Worm (Caenorhabditis elegans) whole organism, early embryonic: Measurements from ENCODE around the gene idhb-1.

Experiments used
- aly-1 ChIP-seq: sonication (generic microtip); optimal IDR thresholded peaks from 2 replicates; lab custom pipeline; 2016; ENCODE audit warnings: missing genetic modification characterization, missing compliant biosample characterization
- ama-1 ChIP-seq: fragments of 150-350 bp; optimal IDR thresholded peaks from 2 replicates; lab custom pipeline; 2014
- ets-7 ChIP-seq: sonication (generic microtip); optimal IDR thresholded peaks from 2 replicates; lab custom pipeline; 2016; ENCODE audit warnings: missing genotype, missing genetic modification characterization, missing compliant biosample characterization
- hmbx-1 ChIP-seq: sonication (generic microtip); optimal IDR thresholded peaks from 2 replicates; lab custom pipeline; 2016; ENCODE audit warnings: mild to moderate bottlenecking, missing genetic modification characterization, missing compliant biosample characterization
- pes-1 ChIP-seq: fragments of 200-800 bp; sonication (Bioruptor generic); IDR thresholded peaks from 2 replicates; pipeline ENCODE4 v1.3.6; 2022; ENCODE audit warnings: missing genetic modification reagents, missing genetic modification characterization, missing compliant biosample characterization
- scrt-1 ChIP-seq: fragments of 200-800 bp; sonication (Bioruptor generic); IDR thresholded peaks from 2 replicates; pipeline ENCODE4 v1.3.6; 2022; ENCODE audit warnings: missing genetic modification characterization, missing compliant biosample characterization
- sea-1 ChIP-seq: fragments of 200-800 bp; sonication (Bioruptor generic); conservative IDR thresholded peaks from 2 replicates; pipeline ENCODE4 v1.3.6; 2022; ENCODE audit warnings: missing genetic modification characterization, missing compliant biosample characterization
- tbx-37 ChIP-seq: fragments of 200-800 bp; sonication (Bioruptor generic); conservative IDR thresholded peaks from 2 replicates; pipeline ENCODE4 v1.3.6; 2022; ENCODE audit warnings: missing genetic modification reagents, missing genetic modification characterization, missing compliant biosample characterization

ce11 chrX:14140040-14140439, 33.8 kb downstream of the idhb-1 start, which contains the start of gene nkat-1:
- TF ChIP-seq tbx-37 (GFP tag; lab: Robert Waterston, UW) (no peak), hmbx-1 (tag; lab: Kevin White, UChicago) (no peak), aly-1 (tag; lab: Kevin White, UChicago) (no peak), ama-1 (lab: Kevin White, UChicago) (no peak), ets-7 (tag; lab: Kevin White, UChicago) (no peak), scrt-1 (GFP tag; lab: Robert Waterston, UW) (no peak), sea-1 (GFP tag; lab: Robert Waterston, UW) (no peak), pes-1 (no peak)
